Fruit fly (Drosophila melanogaster) whole organism, embryonic: Measurements from ENCODE around the gene CG9150.

Source experiments
- Adf1 ChIP-seq: fragments of 200-800 bp; sonication (Bioruptor generic); IDR thresholded peaks from 2 replicates; pipeline ENCODE4 v1.3.6; 2022; ENCODE audit warnings: missing biosample characterization, missing genetic modification characterization
- Atf-2 ChIP-seq: fragments of 200-800 bp; sonication (Bioruptor generic); optimal IDR thresholded peaks from 2 replicates; lab custom pipeline; 2016; ENCODE audit warnings: missing biosample characterization, missing genetic modification characterization
- CG10147 ChIP-seq: fragments of 200-800 bp; sonication (Bioruptor generic); optimal IDR thresholded peaks from 2 replicates; lab custom pipeline; 2019; ENCODE audit warnings: missing biosample characterization, mild to moderate bottlenecking, missing genetic modification characterization, moderate library complexity
- CG1024 ChIP-seq: fragments of 200-800 bp; sonication (Bioruptor generic); IDR thresholded peaks from 2 replicates; pipeline ENCODE4 v1.3.6; 2022; ENCODE audit warnings: missing biosample characterization, missing genetic modification characterization
- CG10321 ChIP-seq: fragments of 200-800 bp; sonication (Bioruptor generic); IDR thresholded peaks from 2 replicates; pipeline ENCODE4 v1.3.6; 2022; ENCODE audit warnings: missing biosample characterization, missing genetic modification characterization
- CG10366 ChIP-seq: fragments of 200-800 bp; sonication (Bioruptor generic); IDR thresholded peaks from 2 replicates; pipeline ENCODE4 v1.3.6; 2022; ENCODE audit warnings: missing biosample characterization, missing genetic modification characterization
- CG12942 ChIP-seq: fragments of 200-800 bp; sonication (Bioruptor generic); optimal IDR thresholded peaks from 3 replicates; lab custom pipeline; 2016; ENCODE audit warnings: missing biosample characterization, missing genetic modification characterization
- CG14710 ChIP-seq: fragments of 200-800 bp; sonication (Bioruptor generic); optimal IDR thresholded peaks from 3 replicates; lab custom pipeline; 2019; ENCODE audit warnings: missing biosample characterization, mild to moderate bottlenecking, missing genetic modification characterization, moderate library complexity
- CG15479 ChIP-seq: fragments of 200-800 bp; sonication (Bioruptor generic); optimal IDR thresholded peaks from 3 replicates; lab custom pipeline; 2019; ENCODE audit warnings: missing biosample characterization, mild to moderate bottlenecking, missing genetic modification characterization, moderate library complexity
- CG17186 ChIP-seq: fragments of 200-800 bp; sonication (Bioruptor generic); optimal IDR thresholded peaks from 3 replicates; lab custom pipeline; 2017; ENCODE audit warnings: missing biosample characterization, missing genetic modification reagents, missing genetic modification characterization
- CG17359 ChIP-seq: fragments of 200-800 bp; sonication (Bioruptor generic); optimal IDR thresholded peaks from 3 replicates; lab custom pipeline; 2018; ENCODE audit warnings: missing biosample characterization, mild to moderate bottlenecking, missing genetic modification characterization, moderate library complexity
- CG17912 ChIP-seq: fragments of 200-800 bp; sonication (Bioruptor generic); optimal IDR thresholded peaks from 2 replicates; lab custom pipeline; 2018; ENCODE audit warnings: missing biosample characterization, mild to moderate bottlenecking, missing genetic modification characterization
- CG2712 ChIP-seq: fragments of 200-800 bp; optimal IDR thresholded peaks from 3 replicates; lab custom pipeline; 2019; ENCODE audit warnings: missing biosample characterization, mild to moderate bottlenecking, missing genetic modification characterization, moderate library complexity
- CG30020 ChIP-seq: fragments of 200-800 bp; optimal IDR thresholded peaks from 2 replicates; lab custom pipeline; 2019; ENCODE audit warnings: missing biosample characterization, mild to moderate bottlenecking, missing genetic modification characterization, moderate library complexity
- CG33213 ChIP-seq: fragments of 200-800 bp; sonication (Bioruptor generic); optimal IDR thresholded peaks from 3 replicates; lab custom pipeline; 2016; ENCODE audit warnings: missing biosample characterization, missing genetic modification characterization
- CG3726 ChIP-seq: fragments of 200-800 bp; sonication (Bioruptor generic); IDR thresholded peaks from 3 replicates; pipeline ENCODE4, ENCODE4 v1.3.6; 2022; ENCODE audit warnings: missing biosample characterization, missing genetic modification characterization
- CG3995 ChIP-seq: fragments of 200-800 bp; sonication (Bioruptor generic); optimal IDR thresholded peaks from 3 replicates; lab custom pipeline; 2016; ENCODE audit warnings: missing biosample characterization, missing genetic modification characterization
- CG42726 ChIP-seq: fragments of 200-800 bp; sonication (Bioruptor generic); IDR thresholded peaks from 2 replicates; pipeline ENCODE4 v1.3.6; 2022; ENCODE audit warnings: missing biosample characterization, missing genetic modification characterization; ENCODE audit not compliant: partially characterized antibody
- CG6654 ChIP-seq: fragments of 200-800 bp; sonication (Bioruptor generic); optimal IDR thresholded peaks from 2 replicates; lab custom pipeline; 2017; ENCODE audit warnings: missing biosample characterization, mild to moderate bottlenecking, missing genetic modification characterization
- CG6689 ChIP-seq: fragments of 200-800 bp; sonication (Bioruptor generic); IDR thresholded peaks from 2 replicates; pipeline ENCODE4 v1.3.6; 2022; ENCODE audit warnings: missing biosample characterization, missing genetic modification characterization
- CHES-1-like ChIP-seq: fragments of 200-800 bp; sonication (Bioruptor generic); optimal IDR thresholded peaks from 2 replicates; lab custom pipeline; 2016; ENCODE audit warnings: missing biosample characterization, missing genetic modification characterization
- ERR ChIP-seq: fragments of 200-800 bp; sonication (Bioruptor generic); optimal IDR thresholded peaks from 2 replicates; lab custom pipeline; 2016; ENCODE audit warnings: missing biosample characterization, missing genetic modification characterization
- Fer2 ChIP-seq: fragments of 200-800 bp; sonication (Bioruptor generic); optimal IDR thresholded peaks from 2 replicates; lab custom pipeline; 2018; ENCODE audit warnings: missing biosample characterization, mild to moderate bottlenecking, missing genetic modification characterization, moderate library complexity
- HLH4C ChIP-seq: fragments of 200-800 bp; sonication (Bioruptor generic); IDR thresholded peaks from 3 replicates; pipeline ENCODE4 v1.3.6; 2022; ENCODE audit warnings: missing biosample characterization, missing genetic modification characterization; ENCODE audit not compliant: partially characterized antibody
- Hand ChIP-seq: fragments of 200-800 bp; sonication (Bioruptor generic); optimal IDR thresholded peaks from 2 replicates; lab custom pipeline; 2017; ENCODE audit warnings: mild to moderate bottlenecking, missing biosample characterization, missing genetic modification reagents, missing genetic modification characterization
- HmgD ChIP-seq: fragments of 200-800 bp; sonication (Bioruptor generic); optimal IDR thresholded peaks from 3 replicates; lab custom pipeline; 2016; ENCODE audit warnings: missing biosample characterization, missing genetic modification characterization
- Mes4 ChIP-seq: fragments of 200-800 bp; sonication (Bioruptor generic); optimal IDR thresholded peaks from 2 replicates; lab custom pipeline; 2016; ENCODE audit warnings: missing biosample characterization, missing genetic modification characterization
- NK7.1 ChIP-seq: fragments of 200-800 bp; sonication (Bioruptor generic); optimal IDR thresholded peaks from 3 replicates; lab custom pipeline; 2016; ENCODE audit warnings: missing biosample characterization, missing genetic modification characterization
- Opbp ChIP-seq: fragments of 200-800 bp; sonication (Bioruptor generic); IDR thresholded peaks from 3 replicates; pipeline ENCODE4 v1.3.6; 2022; ENCODE audit warnings: missing biosample characterization, missing genetic modification characterization; ENCODE audit not compliant: partially characterized antibody
- Optix ChIP-seq: fragments of 200-800 bp; sonication (Bioruptor generic); IDR thresholded peaks from 3 replicates; pipeline ENCODE4 v1.3.6; 2022; ENCODE audit warnings: missing biosample characterization, missing genetic modification characterization
- Pdp1 ChIP-seq, 2 experiments: fragments of 200-800 bp; sonication (Bioruptor generic); optimal IDR thresholded peaks; 3 replicates each; lab custom pipeline; 2016; ENCODE audit warnings: missing biosample characterization in 2 of 2, missing genetic modification characterization in 2 of 2, mild to moderate bottlenecking in 1 of 2, moderate library complexity in 1 of 2
- bab2 ChIP-seq: fragments of 200-800 bp; sonication (Bioruptor generic); optimal IDR thresholded peaks from 2 replicates; lab custom pipeline; 2016; ENCODE audit warnings: missing biosample characterization, missing genetic modification characterization
- bcd ChIP-seq: fragments of 200-800 bp; sonication (Bioruptor generic); optimal IDR thresholded peaks from 2 replicates; lab custom pipeline; 2017; ENCODE audit warnings: missing biosample characterization, mild to moderate bottlenecking, missing genetic modification characterization
- bsh ChIP-seq, 2 experiments: fragments of 200-800 bp; sonication (Bioruptor generic); optimal IDR thresholded peaks; 2 replicates each; lab custom pipeline; 2017 to 2018; ENCODE audit warnings: mild to moderate bottlenecking in 2 of 2, missing biosample characterization in 2 of 2, missing genetic modification characterization in 2 of 2, moderate library complexity in 1 of 2
- chif ChIP-seq, 2 experiments: fragments of 200-800 bp; sonication (Bioruptor generic); optimal IDR thresholded peaks; 3 replicates each; lab custom pipeline; 2016; ENCODE audit warnings: missing biosample characterization in 2 of 2, missing genetic modification characterization in 2 of 2
- cwo ChIP-seq: fragments of 200-800 bp; sonication (Bioruptor generic); optimal IDR thresholded peaks from 3 replicates; lab custom pipeline; 2017; ENCODE audit warnings: missing biosample characterization, missing genetic modification characterization, mild to moderate bottlenecking, moderate library complexity, missing genetic modification reagents
- dan ChIP-seq: fragments of 200-800 bp; sonication (Bioruptor generic); IDR thresholded peaks from 2 replicates; pipeline ENCODE4 v1.3.6; 2022; ENCODE audit warnings: missing biosample characterization, missing genetic modification characterization
- emc ChIP-seq: fragments of 200-800 bp; sonication (Bioruptor generic); optimal IDR thresholded peaks from 2 replicates; lab custom pipeline; 2016; ENCODE audit warnings: missing biosample characterization, missing genetic modification characterization
- fd96Cb ChIP-seq: fragments of 200-800 bp; sonication (Bioruptor generic); optimal IDR thresholded peaks from 2 replicates; lab custom pipeline; 2018; ENCODE audit warnings: missing biosample characterization, mild to moderate bottlenecking, missing genetic modification characterization, moderate library complexity
- gsb ChIP-seq: fragments of 200-800 bp; sonication (Bioruptor generic); IDR thresholded peaks from 2 replicates; pipeline ENCODE4 v1.3.6; 2022; ENCODE audit warnings: missing biosample characterization, missing genetic modification characterization
- gt ChIP-seq: fragments of 200-800 bp; sonication (Bioruptor generic); IDR thresholded peaks from 2 replicates; pipeline ENCODE4 v1.3.6; 2022; ENCODE audit warnings: missing biosample characterization, missing genetic modification characterization
- ken ChIP-seq: fragments of 200-800 bp; sonication (Bioruptor generic); IDR thresholded peaks from 3 replicates; pipeline ENCODE4 v1.3.6; 2022; ENCODE audit warnings: missing biosample characterization, missing genetic modification characterization
- lilli ChIP-seq: fragments of 200-800 bp; sonication (Bioruptor generic); optimal IDR thresholded peaks from 3 replicates; lab custom pipeline; 2016; ENCODE audit warnings: missing biosample characterization, missing genetic modification characterization
- odd ChIP-seq: fragments of 200-800 bp; sonication (Bioruptor generic); optimal IDR thresholded peaks from 2 replicates; lab custom pipeline; 2017; ENCODE audit warnings: missing biosample characterization, mild to moderate bottlenecking, missing genetic modification characterization
- sens ChIP-seq: fragments of 200-800 bp; sonication (Bioruptor generic); peaks from one replicate; lab custom pipeline; 2016; ENCODE audit warnings: missing biosample characterization, missing genetic modification characterization
- sob ChIP-seq: fragments of 200-800 bp; sonication (Bioruptor generic); IDR thresholded peaks from 2 replicates; pipeline ENCODE4 v1.3.6; 2022; ENCODE audit warnings: missing biosample characterization, missing genetic modification characterization
- vnd ChIP-seq: fragments of 200-800 bp; sonication (Bioruptor generic); IDR thresholded peaks from 3 replicates; pipeline ENCODE4 v1.3.6; 2022; ENCODE audit warnings: missing biosample characterization, missing genetic modification characterization; ENCODE audit not compliant: partially characterized antibody
- zf30C ChIP-seq: fragments of 200-800 bp; sonication (Bioruptor generic); optimal IDR thresholded peaks from 3 replicates; lab custom pipeline; 2018; ENCODE audit warnings: missing biosample characterization, mild to moderate bottlenecking, missing genetic modification characterization

Gene CG9150

DNA sequence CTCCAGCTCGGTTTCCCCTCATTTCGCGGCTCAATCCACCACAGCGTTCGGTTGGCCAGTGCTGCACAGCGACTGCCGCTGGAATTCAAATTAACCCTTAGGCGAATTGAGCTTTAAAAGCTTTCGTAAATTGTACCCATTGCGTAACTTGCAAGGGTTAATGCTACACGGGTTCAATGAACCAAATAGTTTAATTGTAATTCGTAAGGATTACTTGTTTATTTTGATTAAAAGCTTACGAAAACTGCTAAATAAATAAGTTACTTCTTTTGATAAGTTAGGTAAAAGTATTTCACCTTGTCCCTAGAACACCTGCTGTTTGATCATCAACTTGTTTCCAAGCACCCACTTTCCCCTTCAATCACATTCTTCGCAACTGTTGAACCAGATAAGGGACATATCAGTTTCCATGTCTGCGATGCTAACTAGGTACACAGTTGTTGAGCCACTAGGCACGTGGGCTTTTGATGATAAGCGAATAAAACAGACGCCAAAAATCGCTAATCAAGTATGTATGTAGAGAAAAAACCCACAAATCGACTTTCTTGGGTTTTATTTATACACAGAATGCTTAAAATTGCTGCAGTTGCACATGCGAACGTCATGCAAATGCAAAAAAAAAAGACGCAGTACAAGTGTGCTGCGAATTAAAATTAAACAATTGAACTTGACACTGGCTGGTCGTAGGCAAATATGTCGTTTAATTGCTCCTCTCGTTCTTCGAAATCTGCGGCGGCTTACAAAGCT is 22.2 kb downstream of the CG9150 start, which contains the start of gene Pfas (continued):
- TF ChIP-seq CG17912 (GFP tag; lab: Kevin White, UChicago) (peak; percentile 6), Hand (GFP tag; lab: Kevin White, UChicago) (peak; percentile 23), CG14710 (peak; percentile 16), Mes4 (GFP tag; lab: Kevin White, UChicago) (no peak), CG6654 (GFP tag; lab: Kevin White, UChicago) (peak; percentile 70), gsb (GFP tag; lab: Robert Waterston, UW) (no peak), ken (GFP tag; lab: Robert Waterston, UW) (peak; percentile 43; the same call in 1 of the 3 replicates), Opbp (GFP tag; lab: Robert Waterston, UW) (no peak), sob (peak; percentile 62; the same call in 1 of the 2 replicates), CG17186 (GFP tag; lab: Kevin White, UChicago) (no peak), CG1024 (GFP tag; lab: Robert Waterston, UW) (no peak), CG10366 (GFP tag; lab: Robert Waterston, UW) (peak; percentile 36; the same call in 1 of the 2 replicates), CHES-1-like (peak; percentile 72), HmgD (GFP tag; lab: Kevin White, UChicago) (peak; percentile 26), CG33213 (GFP tag; lab: Kevin White, UChicago) (peak; percentile 37), CG10147 (GFP tag; lab: Kevin White, UChicago) (peak; percentile 30), bcd (peak; percentile 40), sens (GFP tag; lab: Kevin White, UChicago) (peak; percentile 87), Optix (GFP tag; lab: Robert Waterston, UW) (no peak), cwo (peak; percentile 81), emc (peak; percentile 2), Fer2 (no peak), CG3726 (GFP tag; lab: Robert Waterston, UW) (peak; percentile 41; the same call in 1 of the 3 replicates), chif (GFP tag; optimal IDR thresholded peaks at IDR 0.05; lab: Kevin White, UChicago) (peak in 1 of 2 experiments; percentile 7), dan (GFP tag; lab: Robert Waterston, UW) (no peak), Atf-2 (peak; percentile 15), CG30020 (tag; lab: Kevin White, UChicago) (no peak)

DNA sequence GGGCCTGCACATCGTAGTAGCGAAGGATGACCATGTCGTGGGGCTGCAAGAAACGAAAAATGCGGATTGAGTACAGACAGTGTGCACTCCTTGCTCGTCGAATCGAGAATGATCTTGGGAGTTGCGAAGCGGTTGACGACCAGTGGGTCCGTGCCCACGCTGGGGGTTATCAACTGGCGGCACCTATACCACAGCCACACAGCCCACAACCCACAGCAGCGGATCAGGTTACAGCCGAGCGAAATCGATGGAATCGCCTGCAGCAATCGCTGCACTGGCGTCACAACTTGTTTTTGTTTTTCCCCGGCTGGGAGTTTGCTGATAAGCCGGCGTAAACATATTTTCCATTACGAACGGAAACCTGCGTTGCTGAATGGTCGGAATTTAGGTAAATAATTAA is 22.9 kb downstream of the CG9150 start:
- 0 out of 2 replicates have a peak, but pooled peaks have one; percentile 20 for TF ChIP-seq CG42726 (GFP tag; lab: Robert Waterston, UW)
- TF ChIP-seq vnd (GFP tag; lab: Robert Waterston, UW), result no peak

DNA sequence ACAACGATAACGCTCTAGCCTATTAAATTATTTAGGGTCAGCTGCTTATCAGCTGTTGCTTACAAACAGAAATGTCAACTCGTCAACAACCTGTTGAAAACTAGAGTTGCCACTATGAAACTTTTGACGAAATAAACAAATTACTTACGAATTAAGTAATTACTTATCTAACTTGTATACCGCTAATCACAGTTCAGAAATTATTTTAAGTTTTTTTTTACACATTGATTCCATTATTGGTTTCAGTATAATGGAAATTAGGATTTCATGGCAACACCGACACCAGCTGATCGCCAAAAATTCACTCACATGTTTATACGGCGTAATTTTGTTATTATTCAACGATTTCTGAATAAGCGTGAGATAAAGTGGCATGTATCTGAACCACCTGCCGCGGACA is 30.6 kb downstream of the CG9150 start, which contains the start of the genes CG9117 and CG31643:
TSS of gene CG9117 (minus strand) at position 73 of the 400 bp plus-strand sequence.
TSS of gene CG31643 (plus strand) at position 288 of the 400 bp plus-strand sequence.
- TF ChIP-seq CG3995 (GFP tag; lab: Kevin White, UChicago) (no peak), Pdp1 (GFP tag; optimal IDR thresholded peaks at IDR 0.05; lab: Kevin White, UChicago) (peak; percentile 71 to 83), CG17359 (tag; lab: Kevin White, UChicago) (peak; percentile 61), CG10321 (no peak), CG12942 (GFP tag; lab: Kevin White, UChicago) (peak; percentile 57), NK7.1 (GFP tag; lab: Kevin White, UChicago) (no peak), odd (GFP tag; lab: Kevin White, UChicago) (no peak), ERR (GFP tag; lab: Kevin White, UChicago) (no peak), bsh (GFP tag; optimal IDR thresholded peaks at IDR 0.05; lab: Kevin White, UChicago) (peak in 1 of 2 experiments; percentile 53), Adf1 (GFP tag; lab: Robert Waterston, UW) (no peak), gt (GFP tag; lab: Robert Waterston, UW) (no peak), lilli (GFP tag; lab: Kevin White, UChicago) (peak; percentile 82), bab2 (GFP tag; lab: Kevin White, UChicago) (peak; percentile 57), zf30C (no peak), CG15479 (no peak), fd96Cb (peak; percentile 9), HLH4C (no peak), CG6689 (no peak), CG2712 (tag; lab: Kevin White, UChicago) (peak; percentile 57)
